Worm (Caenorhabditis elegans) whole organism, late embryonic: ENCODE measurements around the gene cec-7.

Source experiments
- ama-1 ChIP-seq: fragments of 150-350 bp; optimal IDR thresholded peaks from 2 replicates; lab custom pipeline; 2014
- dmd-4 ChIP-seq: sonication (generic microtip); optimal IDR thresholded peaks from 2 replicates; lab custom pipeline; 2016; ENCODE audit warnings: borderline replicate concordance, missing genetic modification characterization, missing compliant biosample characterization
- dve-1 ChIP-seq: sonication (generic microtip); optimal IDR thresholded peaks from 2 replicates; lab custom pipeline; 2017; ENCODE audit warnings: antibody characterized with exemption, mild to moderate bottlenecking, missing genetic modification characterization, missing compliant biosample characterization
- ets-4 ChIP-seq: sonication (generic microtip); optimal IDR thresholded peaks from 2 replicates; lab custom pipeline; 2016; ENCODE audit warnings: missing genetic modification characterization, missing compliant biosample characterization
- fkh-10 ChIP-seq: fragments of 150-350 bp; optimal IDR thresholded peaks from 2 replicates; lab custom pipeline; 2014; ENCODE audit warnings: missing biosample characterization, missing genetic modification reagents, missing genetic modification characterization
- madf-2 ChIP-seq: sonication (generic microtip); optimal IDR thresholded peaks from 2 replicates; lab custom pipeline; 2017; ENCODE audit warnings: missing genetic modification characterization, missing compliant biosample characterization
- nhr-11 ChIP-seq: fragments of 150-350 bp; optimal IDR thresholded peaks from 2 replicates; lab custom pipeline; 2014; ENCODE audit warnings: missing biosample characterization, missing genetic modification characterization
- pqm-1 ChIP-seq: sonication (generic microtip); optimal IDR thresholded peaks from 2 replicates; lab custom pipeline; 2016; ENCODE audit warnings: missing genetic modification characterization, missing compliant biosample characterization
- pros-1 ChIP-seq: fragments of 150-350 bp; optimal IDR thresholded peaks from 2 replicates; lab custom pipeline; 2014; ENCODE audit warnings: missing biosample characterization, missing genetic modification reagents, missing genetic modification characterization
- rnt-1 ChIP-seq: sonication (generic microtip); optimal IDR thresholded peaks from 2 replicates; lab custom pipeline; 2016; ENCODE audit warnings: missing genetic modification characterization, missing compliant biosample characterization
- syd-9 ChIP-seq: sonication (generic microtip); optimal IDR thresholded peaks from 2 replicates; lab custom pipeline; 2016; ENCODE audit warnings: mild to moderate bottlenecking, missing genetic modification characterization, moderate library complexity, missing compliant biosample characterization
- unc-86 ChIP-seq: sonication (generic microtip); optimal IDR thresholded peaks from 2 replicates; lab custom pipeline; 2016; ENCODE audit warnings: missing genetic modification characterization, missing compliant biosample characterization

- TF ChIP-seq fkh-10 (GFP tag; lab: Kevin White, UChicago) = no peak
- TF ChIP-seq syd-9 (tag; lab: Kevin White, UChicago) = no peak
- no peak for TF ChIP-seq dmd-4 (tag; lab: Kevin White, UChicago)
- no peak for TF ChIP-seq pqm-1
- TF ChIP-seq ets-4 (tag; lab: Kevin White, UChicago) = no peak
- TF ChIP-seq rnt-1 (tag; lab: Kevin White, UChicago) = no peak
- TF ChIP-seq nhr-11 (tag; lab: Kevin White, UChicago) = no peak
- TF ChIP-seq pros-1 (tag; lab: Kevin White, UChicago) = no peak
- no peak for TF ChIP-seq dve-1 (tag; lab: Kevin White, UChicago)
- no peak for TF ChIP-seq unc-86 (tag; lab: Kevin White, UChicago)
- TF ChIP-seq madf-2 = no peak
- no peak for TF ChIP-seq ama-1
These were observed 44.3 kb downstream of the cec-7 start for ce11 chrIII:12833079-12833478.
